Worm (Caenorhabditis elegans) whole organism, L2 larva: Measurements from ENCODE around the gene F28C6.9.

Source experiments
- blmp-1 ChIP-seq: sonication (generic microtip); optimal IDR thresholded peaks from 2 replicates; lab custom pipeline; 2017; ENCODE audit warnings: missing genetic modification characterization, mild to moderate bottlenecking, missing compliant biosample characterization, antibody characterized with exemption, moderate library complexity; ENCODE audit not compliant: insufficient read depth
- nhr-12 ChIP-seq: fragments of 150-350 bp; optimal IDR thresholded peaks from 2 replicates; lab custom pipeline; 2014; ENCODE audit warnings: missing biosample characterization, missing genetic modification characterization
- snpc-4 ChIP-seq: fragments of 150-350 bp; optimal IDR thresholded peaks from 2 replicates; lab custom pipeline; 2014; ENCODE audit warnings: missing biosample characterization, missing genetic modification characterization

DNA sequence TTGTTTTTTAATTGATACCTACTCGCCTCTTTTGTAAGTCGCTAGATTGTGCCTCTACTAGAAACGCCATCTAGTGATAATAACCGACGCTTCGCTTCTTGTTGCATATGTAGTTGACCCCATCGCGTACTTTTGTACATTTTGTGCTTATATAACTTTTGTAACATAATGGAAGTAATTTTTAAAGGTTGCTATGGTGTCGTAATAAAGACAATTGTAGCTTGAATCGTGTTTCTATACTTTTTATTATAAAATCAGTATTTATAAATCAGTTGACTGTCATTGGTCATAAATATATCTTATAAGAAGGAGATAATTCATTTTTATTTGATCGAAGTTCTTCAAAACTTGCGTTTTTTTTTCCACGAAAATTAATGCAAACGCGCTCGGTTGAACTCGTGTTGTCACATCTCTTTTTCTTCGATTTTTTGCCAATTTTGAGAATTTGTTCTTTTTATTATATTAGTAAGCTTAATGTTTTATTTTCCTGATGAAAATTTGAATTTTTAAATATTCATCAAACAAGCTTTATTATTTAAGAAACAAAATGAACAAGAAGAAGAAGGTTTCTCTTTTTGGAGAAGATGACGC, 32.4 kb downstream of the F28C6.9 start, which contains the start of gene F54C9.9:
- no peak for TF ChIP-seq nhr-12
- TF ChIP-seq blmp-1 (tag; lab: Kevin White, UChicago) = no peak
- no peak for TF ChIP-seq snpc-4 (tag; lab: Kevin White, UChicago)
